Worm (Caenorhabditis elegans) whole organism, L1 larva: Measurements from ENCODE around the gene sru-28.

Experiments used
- C16A3.4 ChIP-seq: fragments of 150-350 bp; optimal IDR thresholded peaks from 2 replicates; lab custom pipeline; 2014; ENCODE audit warnings: missing biosample characterization, missing genetic modification characterization
- F16B12.6 ChIP-seq: fragments of 150-350 bp; optimal IDR thresholded peaks from 2 replicates; lab custom pipeline; 2014; ENCODE audit warnings: missing biosample characterization, missing genetic modification characterization
- ceh-82 ChIP-seq, 3 experiments: fragments of 150-350 bp in 1 of 3; sonication (generic microtip) in 2 of 3; optimal IDR thresholded peaks; 2 replicates each; lab custom pipeline; 2014 to 2017; ENCODE audit warnings: missing biosample characterization in 3 of 3, missing genetic modification characterization in 3 of 3
- dpl-1 ChIP-seq, 3 experiments: fragments of 150-350 bp in 2 of 3; sonication (generic microtip) in 1 of 3; optimal IDR thresholded peaks; 2 replicates each; lab custom pipeline; 2014 to 2017; ENCODE audit warnings: missing biosample characterization in 3 of 3, missing genetic modification characterization in 3 of 3, missing genetic modification reagents in 3 of 3
- efl-1 ChIP-seq, 4 experiments: fragments of 150-350 bp; optimal IDR thresholded peaks in 3 of 4; peaks in 1 of 4; 1 replicate in 1 of 4; 2 replicates in 3 of 4; lab custom pipeline; 2014; ENCODE audit warnings: missing biosample characterization in 2 of 4, missing genetic modification characterization in 2 of 4, missing genetic modification reagents in 2 of 4
- egl-13 ChIP-seq: sonication (generic microtip); optimal IDR thresholded peaks from 2 replicates; lab custom pipeline; 2016; ENCODE audit warnings: missing genotype, missing genetic modification reagents, missing genetic modification characterization, missing compliant biosample characterization
- elt-2 ChIP-seq: sonication (generic microtip); optimal IDR thresholded peaks from 2 replicates; lab custom pipeline; 2016; ENCODE audit warnings: missing genetic modification characterization, mild to moderate bottlenecking, inconsistent platforms, missing compliant biosample characterization, missing genetic modification reagents
- elt-3 ChIP-seq, 6 experiments: fragments of 150-350 bp in 1 of 6; sonication (generic microtip); optimal IDR thresholded peaks; 2 replicates each; lab custom pipeline; 2017 to 2018; ENCODE audit warnings: missing biosample characterization in 6 of 6, missing genetic modification characterization in 6 of 6, inconsistent platforms in 1 of 6
- ets-5 ChIP-seq: fragments of 200-800 bp; sonication (Bioruptor generic); IDR thresholded peaks from 2 replicates; pipeline ENCODE4 v1.3.6; 2022; ENCODE audit warnings: missing genetic modification characterization, missing compliant biosample characterization
- fkh-8 ChIP-seq: sonication (generic microtip); optimal IDR thresholded peaks from 2 replicates; lab custom pipeline; 2016; ENCODE audit warnings: mild to moderate bottlenecking, missing genetic modification characterization, missing compliant biosample characterization
- hlh-4 ChIP-seq: sonication (generic microtip); optimal IDR thresholded peaks from 2 replicates; lab custom pipeline; 2016; ENCODE audit warnings: mild to moderate bottlenecking, missing genetic modification characterization, missing compliant biosample characterization
- lin-13 ChIP-seq: fragments of 150-350 bp; optimal IDR thresholded peaks from 2 replicates; lab custom pipeline; 2014; ENCODE audit warnings: missing biosample characterization, missing genetic modification reagents, missing genetic modification characterization
- lin-35 ChIP-seq, 2 experiments: fragments of 150-350 bp; optimal IDR thresholded peaks; 2 replicates each; lab custom pipeline; 2014; ENCODE audit warnings: missing biosample characterization in 2 of 2, missing genetic modification characterization in 2 of 2, missing genetic modification reagents in 2 of 2
- lir-3 ChIP-seq: sonication (generic microtip); optimal IDR thresholded peaks from 2 replicates; lab custom pipeline; 2016; ENCODE audit warnings: mild to moderate bottlenecking, missing genetic modification characterization, moderate library complexity, missing compliant biosample characterization; ENCODE audit not compliant: poor library complexity
- lsy-2 ChIP-seq, 2 experiments: fragments of 150-350 bp; optimal IDR thresholded peaks; 2 replicates each; lab custom pipeline; 2014; ENCODE audit warnings: missing biosample characterization in 2 of 2, missing genetic modification characterization in 2 of 2
- mdl-1 ChIP-seq, 2 experiments: fragments of 150-350 bp; optimal IDR thresholded peaks; 2 replicates each; lab custom pipeline; 2014 to 2017; ENCODE audit warnings: missing biosample characterization in 2 of 2, missing genetic modification characterization in 2 of 2, inconsistent platforms in 1 of 2
- nhr-20 ChIP-seq: sonication (generic microtip); optimal IDR thresholded peaks from 2 replicates; lab custom pipeline; 2016; ENCODE audit warnings: mild to moderate bottlenecking, missing genetic modification characterization, missing compliant biosample characterization
- nhr-28 ChIP-seq: fragments of 150-350 bp; optimal IDR thresholded peaks from 2 replicates; lab custom pipeline; 2014; ENCODE audit warnings: missing biosample characterization, missing genetic modification characterization
- nhr-47 ChIP-seq: sonication (generic microtip); optimal IDR thresholded peaks from 2 replicates; lab custom pipeline; 2016; ENCODE audit warnings: mild to moderate bottlenecking, missing genetic modification characterization, moderate library complexity, missing compliant biosample characterization
- nhr-71 ChIP-seq: sonication (generic microtip); optimal IDR thresholded peaks from 2 replicates; lab custom pipeline; 2016; ENCODE audit warnings: mild to moderate bottlenecking, missing genetic modification characterization, moderate library complexity, missing compliant biosample characterization
- nhr-84 ChIP-seq: sonication (generic microtip); optimal IDR thresholded peaks from 2 replicates; lab custom pipeline; 2017; ENCODE audit warnings: missing biosample characterization, missing genetic modification characterization
- nhr-90 ChIP-seq: sonication (generic microtip); optimal IDR thresholded peaks from 2 replicates; lab custom pipeline; 2016; ENCODE audit warnings: mild to moderate bottlenecking, missing genetic modification characterization, missing compliant biosample characterization; ENCODE audit not compliant: poor library complexity
- pag-3 ChIP-seq: sonication (generic microtip); optimal IDR thresholded peaks from 2 replicates; lab custom pipeline; 2017; ENCODE audit warnings: missing genetic modification characterization, mild to moderate bottlenecking, missing compliant biosample characterization, antibody characterized with exemption, borderline replicate concordance; ENCODE audit not compliant: insufficient read depth
- pax-3 ChIP-seq: fragments of 200-800 bp; sonication (Bioruptor generic); optimal IDR thresholded peaks from 2 replicates; lab custom pipeline; 2018; ENCODE audit warnings: mild to moderate bottlenecking, missing genetic modification characterization, moderate library complexity, missing compliant biosample characterization
- skn-1 ChIP-seq: fragments of 150-350 bp; optimal IDR thresholded peaks from 2 replicates; lab custom pipeline; 2014; ENCODE audit warnings: missing biosample characterization, missing genetic modification characterization
- snu-23 ChIP-seq: sonication (generic microtip); optimal IDR thresholded peaks from 2 replicates; lab custom pipeline; 2016; ENCODE audit warnings: missing genetic modification characterization, missing compliant biosample characterization
- sox-4 ChIP-seq: sonication (generic microtip); optimal IDR thresholded peaks from 2 replicates; lab custom pipeline; 2016; ENCODE audit warnings: missing genetic modification characterization, missing compliant biosample characterization
- unc-130 ChIP-seq: fragments of 150-350 bp; optimal IDR thresholded peaks from 2 replicates; lab custom pipeline; 2017; ENCODE audit warnings: missing biosample characterization, missing genetic modification characterization, inconsistent platforms
- unc-30 ChIP-seq: sonication (generic microtip); optimal IDR thresholded peaks from 2 replicates; lab custom pipeline; 2017; ENCODE audit warnings: missing biosample characterization, missing genetic modification characterization
- unc-86 ChIP-seq: sonication (generic microtip); optimal IDR thresholded peaks from 2 replicates; lab custom pipeline; 2016; ENCODE audit warnings: missing genetic modification characterization, missing compliant biosample characterization
- xbp-1 ChIP-seq: sonication (generic microtip); optimal IDR thresholded peaks from 2 replicates; lab custom pipeline; 2016; ENCODE audit warnings: missing genetic modification characterization, missing compliant biosample characterization
- ztf-11 ChIP-seq, 2 experiments: sonication (generic microtip); optimal IDR thresholded peaks; 2 replicates each; lab custom pipeline; 2016 to 2017; ENCODE audit warnings: missing genetic modification characterization in 2 of 2, missing biosample characterization in 1 of 2, missing compliant biosample characterization in 1 of 2

The sru-28 gene

ce11 chrV:1460069-1460468 lies 46.0 kb upstream of the sru-28 start, which contains the start of gene hacd-1:
hacd-1 (plus strand) TSS chrV:1460369.
- TF ChIP-seq lin-13 (GFP tag; lab: Kevin White, UChicago): no peak
- TF ChIP-seq xbp-1: no peak
- TF ChIP-seq, all 84 proteins: peak for 0

ce11 chrV:1464543-1465040 lies 41.5 kb upstream of the sru-28 start, which contains the start of the genes fpn-1.2 and pqn-54:
fpn-1.2 (minus strand) TSS chrV:1464699.
pqn-54 (plus strand) TSS chrV:1464990.
- TF ChIP-seq elt-2 (tag; lab: Kevin White, UChicago): peak; percentile 10
- TF ChIP-seq C16A3.4 (tag; lab: Kevin White, UChicago): no peak

- TF ChIP-seq ets-5 (GFP tag; lab: Robert Waterston, UW): no peak
- no peak for TF ChIP-seq efl-1 (optimal IDR thresholded peaks at IDR 0.05; lab: Kevin White, UChicago)
- peak in 1 of 2 experiments; percentile 40 for TF ChIP-seq efl-1 (GFP tag; optimal IDR thresholded peaks at IDR 0.05 in 1 of 2; lab: Kevin White, UChicago)
These were observed 40.2 kb upstream of the sru-28 start for ce11 chrV:1465932-1466331.

ce11 chrV:1466949-1467348 lies 39.1 kb upstream of the sru-28 start:
- TF ChIP-seq efl-1 (optimal IDR thresholded peaks at IDR 0.05; lab: Kevin White, UChicago) (peak; percentile 8 to 17), efl-1 (GFP tag; optimal IDR thresholded peaks at IDR 0.05 in 1 of 2; lab: Kevin White, UChicago) (peak in 1 of 2 experiments; percentile 71), C16A3.4 (tag; lab: Kevin White, UChicago) (peak; percentile 10), fkh-8 (tag; lab: Kevin White, UChicago) (peak; percentile 55), dpl-1 (GFP tag; optimal IDR thresholded peaks at IDR 0.05; lab: Kevin White, UChicago) (peak in 1 of 3 experiments; percentile 30), egl-13 (no peak), lin-35 (GFP tag; optimal IDR thresholded peaks at IDR 0.05; lab: Kevin White, UChicago) (peak; percentile 11 to 62), snu-23 (GFP tag; lab: Kevin White, UChicago) (peak; percentile 26), skn-1 (no peak), nhr-47 (tag; lab: Kevin White, UChicago) (peak; percentile 8), hlh-4 (tag; lab: Kevin White, UChicago) (no peak), ceh-82 (tag; optimal IDR thresholded peaks at IDR 0.05; lab: Kevin White, UChicago) (peak in 2 of 3 experiments; percentile 6 to 15), lsy-2 (tag; optimal IDR thresholded peaks at IDR 0.05; lab: Kevin White, UChicago) (peak in 1 of 2 experiments; percentile 3), xbp-1 (no peak), mdl-1 (tag; optimal IDR thresholded peaks at IDR 0.05; lab: Kevin White, UChicago) (peak in 1 of 2 experiments; percentile 11), unc-30 (tag; lab: Kevin White, UChicago) (no peak), nhr-71 (tag; lab: Kevin White, UChicago) (peak; percentile 43), nhr-20 (peak; percentile 21), lir-3 (tag; lab: Kevin White, UChicago) (no peak)
- TF ChIP-seq, all 84 proteins: peak for 12

- no peak for TF ChIP-seq ceh-82 (tag; optimal IDR thresholded peaks at IDR 0.05; lab: Kevin White, UChicago)
- no peak for TF ChIP-seq nhr-84 (tag; lab: Kevin White, UChicago)
- no peak for TF ChIP-seq nhr-90 (tag; lab: Kevin White, UChicago)
- no peak for TF ChIP-seq pax-3 (tag; lab: Kevin White, UChicago)
- TF ChIP-seq ztf-11 (tag; optimal IDR thresholded peaks at IDR 0.05; lab: Kevin White, UChicago): no peak
- TF ChIP-seq unc-86 (tag; lab: Kevin White, UChicago): no peak
- no peak for TF ChIP-seq F16B12.6
- no peak for TF ChIP-seq nhr-28
- no peak for TF ChIP-seq pag-3 (tag; lab: Kevin White, UChicago)
- no peak for TF ChIP-seq elt-3 (tag; optimal IDR thresholded peaks at IDR 0.05; lab: Kevin White, UChicago)
- TF ChIP-seq sox-4 (tag; lab: Kevin White, UChicago): no peak
- TF ChIP-seq unc-130: no peak
These were observed 38.7 kb upstream of the sru-28 start, which contains the start of gene gid-8 for ce11 chrV:1467444-1467843. gid-8 (plus strand) TSS chrV:1467744.
